Worm (Caenorhabditis elegans): ENCODE measurements around the gene T14B4.20.

DNA sequence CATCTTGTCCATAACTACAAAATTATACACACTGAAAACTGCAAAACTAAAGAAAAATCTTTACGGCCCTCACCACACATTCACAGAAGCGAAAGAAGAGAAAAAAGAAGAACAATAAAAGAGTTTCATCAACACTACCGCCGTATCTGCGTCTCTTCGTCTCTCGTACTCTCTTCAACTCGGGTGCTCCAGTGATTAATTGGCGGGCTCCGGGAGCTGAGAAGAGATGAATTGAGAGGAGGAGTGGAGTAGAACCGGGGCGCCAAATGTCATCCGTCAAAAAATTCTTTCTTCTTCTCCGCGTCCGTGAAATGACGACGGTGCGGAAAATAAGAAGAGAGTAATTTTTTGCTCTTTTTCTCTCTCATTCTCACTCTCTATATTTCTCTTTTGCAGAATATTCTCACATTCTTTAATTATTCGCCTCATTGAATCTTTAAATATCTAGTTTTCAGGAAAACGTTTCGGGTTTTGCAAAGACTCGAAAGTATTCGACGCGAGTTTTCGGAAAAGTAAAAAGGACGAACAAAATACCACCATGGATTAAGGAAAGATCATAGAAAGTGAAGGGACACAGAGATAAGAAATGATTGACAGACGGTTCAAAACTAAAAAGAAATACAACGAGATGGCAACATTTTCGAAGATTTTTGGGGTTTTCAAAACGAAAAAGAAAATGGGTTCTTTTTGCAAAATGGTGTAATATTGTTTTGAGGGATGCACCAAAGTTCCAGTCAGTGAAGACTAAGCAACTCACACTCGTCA lies 9.0 kb upstream of the T14B4.20 start:
- TF ChIP-seq flt-1 (GFP tag; IDR thresholded peaks at IDR 0.05) (no peak), ama-1 (optimal IDR thresholded peaks at IDR 0.05) (no peak), hmg-4 (GFP tag; optimal IDR thresholded peaks at IDR 0.05) (no peak), hmbx-1 (tag; optimal IDR thresholded peaks at IDR 0.05) (no peak), tbx-11 (GFP tag; IDR thresholded peaks at IDR 0.05) (no peak), tbx-37 (GFP tag; conservative IDR thresholded peaks at IDR 0.05) (no peak), B0310.2 (tag; optimal IDR thresholded peaks at IDR 0.05) (no peak), pes-1 (GFP tag; IDR thresholded peaks at IDR 0.05) (no peak), aly-1 (tag; optimal IDR thresholded peaks at IDR 0.05) (no peak), tra-4 (tag; optimal IDR thresholded peaks at IDR 0.05) (no peak), ceh-36 (tag; optimal IDR thresholded peaks at IDR 0.05) (no peak), hnd-1 (tag; optimal IDR thresholded peaks at IDR 0.05) (no peak), scrt-1 (GFP tag; IDR thresholded peaks at IDR 0.05) (no peak)

Measured in whole organism, early embryonic.